Worm (Caenorhabditis elegans) whole organism, young adult: ENCODE data around the gene F59E12.17.
A peak's percentile ranks its signal among the peaks of the same experiment; 100 is the strongest.

Experiments
- C06A6.2 ChIP-seq: fragments of 200-800 bp; sonication (Bioruptor generic); conservative IDR thresholded peaks from 2 replicates; pipeline ENCODE4 v1.3.6; 2022; ENCODE audit warnings: missing genetic modification characterization, missing compliant biosample characterization
- F33H1.4 ChIP-seq: fragments of 200-800 bp; sonication (Bioruptor generic); IDR thresholded peaks from 2 replicates; pipeline ENCODE4 v1.3.6; 2022; ENCODE audit warnings: missing genetic modification reagents, missing genetic modification characterization, missing compliant biosample characterization
- F49E8.2 ChIP-seq: sonication (generic microtip); optimal IDR thresholded peaks from 3 replicates; lab custom pipeline; 2017; ENCODE audit warnings: missing genetic modification characterization, mild to moderate bottlenecking, missing compliant biosample characterization, antibody characterized with exemption, moderate library complexity; ENCODE audit not compliant: insufficient read depth
- F55B11.4 ChIP-seq: sonication (generic microtip); optimal IDR thresholded peaks from 2 replicates; lab custom pipeline; 2016; ENCODE audit warnings: missing compliant biosample characterization, missing genetic modification characterization, borderline replicate concordance; ENCODE audit not compliant: insufficient read depth
- F57A8.1 ChIP-seq: fragments of 200-800 bp; sonication (Bioruptor generic); optimal IDR thresholded peaks from 2 replicates; lab custom pipeline; 2018; ENCODE audit warnings: mild to moderate bottlenecking, missing genetic modification characterization, moderate library complexity, missing compliant biosample characterization
- K11D2.4 ChIP-seq: fragments of 200-800 bp; sonication (Bioruptor generic); IDR thresholded peaks from 2 replicates; pipeline ENCODE4 v1.3.6; 2022; ENCODE audit warnings: missing genetic modification reagents, missing genetic modification characterization, missing compliant biosample characterization
- T07F8.4 ChIP-seq: sonication (generic microtip); optimal IDR thresholded peaks from 2 replicates; lab custom pipeline; 2016; ENCODE audit warnings: mild to moderate bottlenecking, missing genetic modification characterization, moderate library complexity, missing compliant biosample characterization
- ama-1 ChIP-seq, 3 experiments: fragments of 150-350 bp in 1 of 3; sonication (generic microtip) in 2 of 3; optimal IDR thresholded peaks; 2 replicates each; lab custom pipeline; 2014 to 2018; ENCODE audit warnings: missing biosample characterization in 2 of 3, missing genetic modification characterization in 2 of 3, missing genetic modification reagents in 2 of 3
- aptf-2 ChIP-seq: fragments of 200-800 bp; sonication (Bioruptor generic); conservative IDR thresholded peaks from 2 replicates; pipeline ENCODE4 v1.3.6; 2022; ENCODE audit warnings: missing genetic modification reagents, missing genetic modification characterization, missing compliant biosample characterization
- athp-1 ChIP-seq: sonication (generic microtip); optimal IDR thresholded peaks from 2 replicates; lab custom pipeline; 2017; ENCODE audit warnings: mild to moderate bottlenecking, missing genetic modification characterization, missing compliant biosample characterization
- attf-3 ChIP-seq: fragments of 200-800 bp; sonication (Bioruptor generic); conservative IDR thresholded peaks from 2 replicates; pipeline ENCODE4 v1.3.6; 2022; ENCODE audit warnings: missing genetic modification reagents, missing genetic modification characterization, missing compliant biosample characterization
- attf-6 ChIP-seq: fragments of 200-800 bp; sonication (Bioruptor generic); IDR thresholded peaks from 2 replicates; pipeline ENCODE4 v1.3.6; 2022; ENCODE audit warnings: missing genetic modification reagents, missing genetic modification characterization, missing compliant biosample characterization
- bed-2 ChIP-seq: fragments of 200-800 bp; sonication (Bioruptor generic); IDR thresholded peaks from 2 replicates; pipeline ENCODE4 v1.3.6; 2022; ENCODE audit warnings: missing genetic modification reagents, missing genetic modification characterization, missing compliant biosample characterization
- cebp-1 ChIP-seq, 2 experiments: fragments of 200-800 bp in 1 of 2; sonication (Bioruptor generic) in 1 of 2; sonication (generic microtip) in 1 of 2; IDR thresholded peaks in 1 of 2; optimal IDR thresholded peaks in 1 of 2; 2 replicates each; pipeline versions ENCODE4 v1.3.6 to Lab custom; 2017 to 2022; ENCODE audit warnings: missing compliant biosample characterization in 2 of 2, missing genetic modification characterization in 2 of 2, mild to moderate bottlenecking in 1 of 2, missing genetic modification reagents in 1 of 2, moderate library complexity in 1 of 2
- ceh-27 ChIP-seq: fragments of 200-800 bp; sonication (Bioruptor generic); optimal IDR thresholded peaks from 2 replicates; lab custom pipeline; 2018; ENCODE audit warnings: mild to moderate bottlenecking, missing genetic modification characterization, moderate library complexity, missing compliant biosample characterization
- ceh-40 ChIP-seq: fragments of 200-800 bp; sonication (Bioruptor generic); IDR thresholded peaks from 2 replicates; pipeline ENCODE4 v1.3.6; 2022; ENCODE audit warnings: missing genetic modification characterization, missing compliant biosample characterization
- ceh-91 ChIP-seq: fragments of 200-800 bp; sonication (Bioruptor generic); IDR thresholded peaks from 2 replicates; pipeline ENCODE4 v1.3.6; 2022; ENCODE audit warnings: missing genetic modification reagents, missing genetic modification characterization, missing compliant biosample characterization
- dox-1 ChIP-seq: fragments of 200-800 bp; sonication (Bioruptor generic); IDR thresholded peaks from 2 replicates; pipeline ENCODE4 v1.3.6; 2022; ENCODE audit warnings: missing genetic modification reagents, missing genetic modification characterization, missing compliant biosample characterization
- dpff-1 ChIP-seq: sonication (generic microtip); optimal IDR thresholded peaks from 2 replicates; lab custom pipeline; 2017; ENCODE audit warnings: mild to moderate bottlenecking, missing genetic modification characterization, missing compliant biosample characterization
- efl-1 ChIP-seq: fragments of 150-350 bp; optimal IDR thresholded peaks from 2 replicates; lab custom pipeline; 2014; ENCODE audit warnings: missing biosample characterization, missing genetic modification reagents, missing genetic modification characterization
- egl-44 ChIP-seq: fragments of 200-800 bp; sonication (Bioruptor generic); IDR thresholded peaks from 2 replicates; pipeline ENCODE4 v1.3.6; 2022; ENCODE audit warnings: missing genetic modification reagents, missing genetic modification characterization, missing compliant biosample characterization
- egrh-3 ChIP-seq: fragments of 200-800 bp; sonication (Bioruptor generic); IDR thresholded peaks from 2 replicates; pipeline ENCODE4 v1.3.6; 2022; ENCODE audit warnings: missing genetic modification reagents, missing genetic modification characterization, missing compliant biosample characterization
- ekl-4 ChIP-seq: fragments of 200-800 bp; sonication (Bioruptor generic); IDR thresholded peaks from 2 replicates; pipeline ENCODE4 v1.3.6; 2022; ENCODE audit warnings: missing genetic modification reagents, missing genetic modification characterization, missing compliant biosample characterization
- fkh-3 ChIP-seq: sonication (generic microtip); optimal IDR thresholded peaks from 2 replicates; lab custom pipeline; 2016; ENCODE audit warnings: mild to moderate bottlenecking, missing genetic modification characterization, missing compliant biosample characterization
- hlh-12 ChIP-seq: sonication (generic microtip); optimal IDR thresholded peaks from 2 replicates; lab custom pipeline; 2016; ENCODE audit warnings: missing genetic modification characterization, missing compliant biosample characterization
- lag-1 ChIP-seq: fragments of 200-800 bp; sonication (Bioruptor generic); IDR thresholded peaks from 2 replicates; pipeline ENCODE4 v1.3.6; 2022; ENCODE audit warnings: missing genetic modification reagents, missing genetic modification characterization, missing compliant biosample characterization
- lin-40 ChIP-seq: sonication (generic microtip); optimal IDR thresholded peaks from 2 replicates; lab custom pipeline; 2016; ENCODE audit warnings: missing genetic modification characterization, mild to moderate bottlenecking, missing compliant biosample characterization, missing genotype, missing genetic modification reagents
- lin-54 ChIP-seq: fragments of 200-800 bp; sonication (Bioruptor generic); optimal IDR thresholded peaks from 2 replicates; lab custom pipeline; 2018; ENCODE audit warnings: mild to moderate bottlenecking, missing genetic modification characterization, missing compliant biosample characterization
- madf-10 ChIP-seq: sonication (generic microtip); optimal IDR thresholded peaks from 2 replicates; lab custom pipeline; 2016; ENCODE audit warnings: mild to moderate bottlenecking, missing genetic modification characterization, missing compliant biosample characterization
- madf-3 ChIP-seq: fragments of 200-800 bp; sonication (Bioruptor generic); IDR thresholded peaks from 2 replicates; pipeline ENCODE4 v1.3.6; 2022; ENCODE audit warnings: missing genetic modification reagents, missing genetic modification characterization, missing compliant biosample characterization
- nfya-1 ChIP-seq: sonication (generic microtip); optimal IDR thresholded peaks from 2 replicates; lab custom pipeline; 2017; ENCODE audit warnings: antibody characterized with exemption, missing compliant biosample characterization, missing genetic modification characterization, borderline replicate concordance; ENCODE audit not compliant: insufficient read depth
- nfyb-1 ChIP-seq: fragments of 200-800 bp; sonication (Bioruptor generic); IDR thresholded peaks from 2 replicates; pipeline ENCODE4 v1.3.6; 2022; ENCODE audit warnings: missing genetic modification reagents, missing genetic modification characterization, missing compliant biosample characterization
- nhr-27 ChIP-seq: fragments of 200-800 bp; sonication (Bioruptor generic); optimal IDR thresholded peaks from 2 replicates; lab custom pipeline; 2018; ENCODE audit warnings: mild to moderate bottlenecking, missing genetic modification characterization, moderate library complexity, missing compliant biosample characterization
- nhr-80 ChIP-seq: sonication (generic microtip); optimal IDR thresholded peaks from 2 replicates; lab custom pipeline; 2016; ENCODE audit warnings: missing genetic modification characterization, missing compliant biosample characterization
- nhr-90 ChIP-seq: sonication (generic microtip); optimal IDR thresholded peaks from 2 replicates; lab custom pipeline; 2016; ENCODE audit warnings: missing genotype, mild to moderate bottlenecking, missing genetic modification characterization, missing compliant biosample characterization
- repo-1 ChIP-seq: sonication (generic microtip); optimal IDR thresholded peaks from 2 replicates; lab custom pipeline; 2017; ENCODE audit warnings: mild to moderate bottlenecking, missing genetic modification characterization, missing compliant biosample characterization
- sea-2 ChIP-seq: fragments of 200-800 bp; sonication (Bioruptor generic); IDR thresholded peaks from 2 replicates; pipeline ENCODE4 v1.3.6; 2022; ENCODE audit warnings: missing genetic modification characterization, missing compliant biosample characterization
- snpc-1.1 ChIP-seq: sonication (generic microtip); optimal IDR thresholded peaks from 2 replicates; lab custom pipeline; 2017; ENCODE audit warnings: missing genetic modification characterization, mild to moderate bottlenecking, missing compliant biosample characterization, antibody characterized with exemption, moderate library complexity, missing genotype, missing genetic modification reagents; ENCODE audit not compliant: insufficient read depth
- snpc-4 ChIP-seq, 5 experiments: fragments of 150-350 bp in 1 of 5; sonication (generic microtip) in 4 of 5; optimal IDR thresholded peaks; 2 replicates each; lab custom pipeline; 2014 to 2018; ENCODE audit warnings: missing genetic modification characterization in 5 of 5, missing biosample characterization in 3 of 5, antibody characterized with exemption in 2 of 5, mild to moderate bottlenecking in 2 of 5, missing compliant biosample characterization in 2 of 5, missing genotype in 2 of 5, moderate library complexity in 2 of 5, missing genetic modification reagents in 1 of 5
- tlf-1 ChIP-seq: fragments of 200-800 bp; sonication (Bioruptor generic); optimal IDR thresholded peaks from 2 replicates; lab custom pipeline; 2018; ENCODE audit warnings: mild to moderate bottlenecking, missing genetic modification characterization, missing compliant biosample characterization
- unc-130 ChIP-seq: sonication (generic microtip); optimal IDR thresholded peaks from 2 replicates; lab custom pipeline; 2016; ENCODE audit warnings: missing genetic modification reagents, missing genetic modification characterization, missing compliant biosample characterization
- unc-62 ChIP-seq: fragments of 150-350 bp; optimal IDR thresholded peaks from 2 replicates; lab custom pipeline; 2014; ENCODE audit warnings: missing biosample characterization, missing genetic modification reagents, missing genetic modification characterization
- zfh-2 ChIP-seq: fragments of 200-800 bp; sonication (Bioruptor generic); conservative IDR thresholded peaks from 2 replicates; pipeline ENCODE4 v1.3.6; 2022; ENCODE audit warnings: missing genetic modification reagents, missing genetic modification characterization, missing compliant biosample characterization
- zim-3 ChIP-seq: sonication (generic microtip); optimal IDR thresholded peaks from 2 replicates; lab custom pipeline; 2017; ENCODE audit warnings: mild to moderate bottlenecking, missing genetic modification characterization, moderate library complexity, missing compliant biosample characterization
- ztf-25 ChIP-seq: fragments of 200-800 bp; sonication (Bioruptor generic); IDR thresholded peaks from 2 replicates; pipeline ENCODE4 v1.3.6; 2022; ENCODE audit warnings: missing genetic modification reagents, missing genetic modification characterization, missing compliant biosample characterization

Gene F59E12.17

DNA sequence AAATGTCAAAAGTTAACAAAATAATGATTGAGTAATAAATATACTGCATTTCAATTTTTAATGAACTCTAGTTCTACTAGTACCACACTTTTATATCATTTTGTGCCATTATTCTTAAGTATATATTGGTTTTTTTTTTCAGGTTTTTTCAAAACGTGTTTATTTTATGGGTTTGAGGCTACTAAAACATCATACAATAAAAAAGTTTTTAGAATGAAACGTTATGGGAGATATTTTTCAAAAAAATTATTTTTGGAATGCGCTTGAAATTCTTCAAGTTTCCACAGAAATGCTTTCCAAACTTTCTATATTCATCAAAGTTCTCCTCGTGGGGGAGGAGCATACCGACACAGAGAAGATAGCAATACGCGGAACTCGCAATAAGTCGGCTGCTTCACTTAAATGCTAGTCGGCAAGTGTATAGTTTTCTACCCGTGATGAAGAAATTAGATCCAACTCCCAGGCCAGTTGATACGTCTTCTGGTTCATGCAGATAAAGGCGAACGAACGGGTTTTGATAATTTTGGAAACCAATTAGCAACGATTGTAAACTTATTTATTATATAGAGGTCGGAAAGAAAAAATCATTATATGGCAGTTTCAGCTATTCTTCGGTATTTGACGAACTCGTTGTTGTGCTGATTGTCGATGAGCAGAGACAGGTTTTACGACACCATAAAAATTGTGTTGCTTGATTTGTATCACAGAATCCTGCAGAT lies 49.8 kb downstream of the F59E12.17 start, which contains the start of gene C17G10.10 (continued):
- TF ChIP-seq attf-3 (GFP tag; lab: Robert Waterston, UW) (no peak), dpff-1 (tag; lab: Kevin White, UChicago) (no peak), nhr-80 (tag; lab: Kevin White, UChicago) (peak; percentile 59), attf-6 (GFP tag; lab: Robert Waterston, UW) (peak; percentile 89), ztf-25 (GFP tag; lab: Robert Waterston, UW) (no peak), C06A6.2 (GFP tag; lab: Robert Waterston, UW) (no peak), lin-54 (GFP tag; lab: Kevin White, UChicago) (peak; percentile 49), unc-62 (GFP tag; lab: Kevin White, UChicago) (no peak), ceh-27 (GFP tag; lab: Kevin White, UChicago) (peak; percentile 4), lin-40 (tag; lab: Kevin White, UChicago) (peak; percentile 75), egrh-3 (GFP tag; lab: Robert Waterston, UW) (0 out of 2 replicates have a peak, but pooled peaks have one; percentile 8), nfyb-1 (GFP tag; lab: Robert Waterston, UW) (peak; percentile 89), fkh-3 (tag; lab: Kevin White, UChicago) (peak; percentile 58), madf-10 (tag; lab: Kevin White, UChicago) (peak; percentile 28), dox-1 (peak; percentile 79), F33H1.4 (peak; percentile 53), T07F8.4 (no peak), nhr-27 (tag; lab: Kevin White, UChicago) (no peak), F55B11.4 (no peak), sea-2 (GFP tag; lab: Robert Waterston, UW) (no peak), cebp-1 (GFP tag; IDR thresholded peaks at IDR 0.05; lab: Robert Waterston, UW) (no peak), cebp-1 (tag; optimal IDR thresholded peaks at IDR 0.05; lab: Kevin White, UChicago) (no peak), nhr-90 (tag; lab: Kevin White, UChicago) (no peak), K11D2.4 (no peak), repo-1 (tag; lab: Kevin White, UChicago) (peak; percentile 78), egl-44 (0 out of 2 replicates have a peak, but pooled peaks have one; percentile 13), zim-3 (tag; lab: Kevin White, UChicago) (peak; percentile 8), unc-130 (no peak), madf-3 (GFP tag; lab: Robert Waterston, UW) (0 out of 2 replicates have a peak, but pooled peaks have one; percentile 13), ekl-4 (peak; percentile 73; the same call in 1 of the 2 replicates), hlh-12 (no peak), lag-1 (GFP tag; lab: Robert Waterston, UW) (no peak), F49E8.2 (tag; lab: Kevin White, UChicago) (peak; percentile 88), F57A8.1 (GFP tag; lab: Kevin White, UChicago) (no peak), snpc-1.1 (peak; percentile 98), athp-1 (tag; lab: Kevin White, UChicago) (no peak), bed-2 (GFP tag; lab: Robert Waterston, UW) (no peak), ama-1 (optimal IDR thresholded peaks at IDR 0.05; lab: Kevin White, UChicago) (peak; percentile 83), ama-1 (GFP tag; optimal IDR thresholded peaks at IDR 0.05; lab: Kevin White, UChicago) (no peak), efl-1 (peak; percentile 21), ceh-91 (GFP tag; lab: Robert Waterston, UW) (peak; percentile 12; the same call in 1 of the 2 replicates), tlf-1 (GFP tag; lab: Kevin White, UChicago) (peak; percentile 34), snpc-4 (GFP tag; optimal IDR thresholded peaks at IDR 0.05; lab: Kevin White, UChicago) (peak; percentile 97), snpc-4 (tag; optimal IDR thresholded peaks at IDR 0.05; lab: Kevin White, UChicago) (peak; percentile 98 to 99 (median 98)), nfya-1 (tag; lab: Kevin White, UChicago) (no peak), zfh-2 (GFP tag; lab: Robert Waterston, UW) (no peak), aptf-2 (GFP tag; lab: Robert Waterston, UW) (no peak), ceh-40 (GFP tag; lab: Robert Waterston, UW) (no peak)
